Worm (Caenorhabditis elegans): ENCODE measurements around the gene str-9.

The str-9 gene

DNA sequence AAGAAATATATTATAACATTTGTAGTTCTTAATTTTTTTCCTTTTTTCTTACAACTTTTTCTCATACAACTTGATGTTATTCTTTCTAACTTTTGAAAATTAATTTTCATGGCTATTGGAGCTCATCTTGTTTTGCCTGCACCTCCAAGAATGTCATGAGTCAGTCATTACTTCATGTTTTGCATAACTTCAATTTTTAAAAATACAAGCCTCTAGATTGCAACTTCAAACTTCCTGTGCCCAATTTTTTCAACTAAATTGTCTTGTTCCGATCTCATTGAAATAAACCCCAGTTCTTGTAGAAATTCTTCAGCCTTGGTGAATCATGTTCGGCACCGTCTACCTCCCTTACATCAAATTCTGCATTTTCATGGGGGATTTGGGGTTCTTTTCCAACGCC lies at the start of gene str-9:
Gene str-9 (plus strand): TSS at position 301 of the 400 bp plus-strand sequence.
- no peak for TF ChIP-seq nhr-20 (tag; optimal IDR thresholded peaks at IDR 0.05)

DNA sequence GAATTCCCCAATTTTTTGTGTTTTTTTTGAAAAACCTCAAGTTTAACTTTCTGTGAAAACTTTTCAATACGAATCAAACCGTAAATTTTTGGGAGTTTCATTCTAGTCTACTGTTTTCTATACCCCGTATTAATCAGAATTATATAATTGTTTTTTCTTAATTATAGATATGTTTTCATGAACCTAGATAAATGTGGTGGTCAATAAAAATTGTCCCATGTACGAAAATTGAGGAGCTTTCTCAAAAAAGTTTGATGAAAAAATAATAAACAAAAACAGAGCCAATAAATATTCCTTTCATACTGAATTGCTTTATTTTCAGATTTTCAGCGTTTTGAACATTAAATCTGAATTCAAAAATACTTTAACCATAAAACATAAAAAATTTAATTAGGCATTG lies 48.1 kb upstream of the str-9 start, which contains the start of gene Y6E2A.1:
Gene Y6E2A.1 (minus strand): TSS at position 101 of the 400 bp plus-strand sequence.
- TF ChIP-seq ces-1 (GFP tag; optimal IDR thresholded peaks at IDR 0.05) = no peak
- no peak for TF ChIP-seq C34B4.2 (tag; optimal IDR thresholded peaks at IDR 0.05)
- no peak for TF ChIP-seq lin-14 (GFP tag; optimal IDR thresholded peaks at IDR 0.05)
- no peak for TF ChIP-seq skn-1 (tag; optimal IDR thresholded peaks at IDR 0.05)
- TF ChIP-seq efl-3 (GFP tag; optimal IDR thresholded peaks at IDR 0.05) = no peak
- no peak for TF ChIP-seq snu-23 (GFP tag; optimal IDR thresholded peaks at IDR 0.05)
- TF ChIP-seq swsn-7 (tag; optimal IDR thresholded peaks at IDR 0.05) = no peak
- TF ChIP-seq nhr-77 (tag; optimal IDR thresholded peaks at IDR 0.05) = no peak
- no peak for TF ChIP-seq fkh-4 (tag; optimal IDR thresholded peaks at IDR 0.05; ENCODE audit: borderline replicate concordance)
- no peak for TF ChIP-seq egl-13 (tag; optimal IDR thresholded peaks at IDR 0.05)

DNA sequence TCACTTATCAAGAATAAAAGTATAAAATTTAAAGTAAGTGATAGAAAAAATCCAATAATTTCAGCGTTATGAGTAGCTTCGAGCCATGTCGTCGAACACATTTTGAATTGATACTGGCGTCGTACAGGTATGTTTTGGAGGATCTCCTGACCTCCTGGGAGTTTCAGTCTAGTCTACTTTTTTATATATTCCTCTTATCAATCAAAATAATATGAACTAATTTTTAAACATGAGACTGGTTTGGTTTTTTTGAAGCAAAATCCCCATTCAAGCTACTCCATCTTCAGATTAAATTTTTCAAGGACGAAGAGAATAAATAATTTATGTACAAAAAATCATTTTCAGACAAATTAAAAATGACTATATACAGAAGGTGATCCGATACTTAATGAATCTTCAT lies 46.7 kb upstream of the str-9 start, which contains the start of gene str-101:
Gene str-101 (minus strand): TSS at position 101 of the 400 bp plus-strand sequence.
- TF ChIP-seq lir-3 (tag; optimal IDR thresholded peaks at IDR 0.05; ENCODE audit: poor library complexity) (no peak), ets-5 (GFP tag; IDR thresholded peaks at IDR 0.05) (no peak), dpl-1 (GFP tag; optimal IDR thresholded peaks at IDR 0.05) (no peak), nhr-85 (tag) (no peak), zip-4 (GFP tag; optimal IDR thresholded peaks at IDR 0.05) (no peak), efl-3 (GFP tag; optimal IDR thresholded peaks at IDR 0.05) (no peak), jun-1 (tag; optimal IDR thresholded peaks at IDR 0.05) (no peak), nhr-12 (tag; optimal IDR thresholded peaks at IDR 0.05) (no peak), hlh-4 (tag; optimal IDR thresholded peaks at IDR 0.05) (no peak), nhr-90 (tag; optimal IDR thresholded peaks at IDR 0.05; ENCODE audit: poor library complexity) (no peak), sox-4 (tag; optimal IDR thresholded peaks at IDR 0.05) (no peak), nhr-47 (tag; optimal IDR thresholded peaks at IDR 0.05) (no peak), mef-2 (tag; optimal IDR thresholded peaks at IDR 0.05) (no peak), hpl-2 (GFP tag; optimal IDR thresholded peaks at IDR 0.05) (no peak), xbp-1 (tag; optimal IDR thresholded peaks at IDR 0.05) (no peak), irx-1 (tag; optimal IDR thresholded peaks at IDR 0.05) (no peak), unc-30 (tag; optimal IDR thresholded peaks at IDR 0.05) (no peak), ceh-8 (GFP tag; optimal IDR thresholded peaks at IDR 0.05) (no peak)

DNA sequence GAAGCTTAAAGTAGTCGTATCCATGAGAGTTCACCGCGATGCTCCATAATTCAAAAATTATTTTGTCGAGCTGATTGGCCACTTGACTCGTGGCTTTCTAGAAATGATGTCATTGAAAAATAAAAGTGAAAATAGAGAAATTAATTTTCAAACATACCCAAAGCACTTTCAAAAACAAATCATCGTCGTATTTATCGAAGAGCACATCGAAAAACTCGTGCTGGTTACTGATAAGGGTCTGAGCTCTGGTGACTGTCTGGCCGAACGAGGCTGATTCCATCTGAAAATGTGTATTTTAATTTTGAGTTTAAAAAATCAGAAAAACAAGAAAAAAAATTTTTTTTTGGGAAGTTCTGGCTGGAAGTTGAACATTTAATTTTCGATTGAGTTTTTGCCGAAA lies 46.2 kb upstream of the str-9 start:
- TF ChIP-seq lir-3 (tag; optimal IDR thresholded peaks at IDR 0.05; ENCODE audit: poor library complexity) (no peak), zip-4 (GFP tag; optimal IDR thresholded peaks at IDR 0.05) (no peak), efl-3 (GFP tag; optimal IDR thresholded peaks at IDR 0.05) (no peak), ztf-4 (tag; optimal IDR thresholded peaks at IDR 0.05) (no peak), nhr-237 (tag; optimal IDR thresholded peaks at IDR 0.05) (no peak), mef-2 (tag; optimal IDR thresholded peaks at IDR 0.05) (no peak), snu-23 (GFP tag; optimal IDR thresholded peaks at IDR 0.05) (no peak), elt-2 (tag; optimal IDR thresholded peaks at IDR 0.05) (peak; percentile 50)

DNA sequence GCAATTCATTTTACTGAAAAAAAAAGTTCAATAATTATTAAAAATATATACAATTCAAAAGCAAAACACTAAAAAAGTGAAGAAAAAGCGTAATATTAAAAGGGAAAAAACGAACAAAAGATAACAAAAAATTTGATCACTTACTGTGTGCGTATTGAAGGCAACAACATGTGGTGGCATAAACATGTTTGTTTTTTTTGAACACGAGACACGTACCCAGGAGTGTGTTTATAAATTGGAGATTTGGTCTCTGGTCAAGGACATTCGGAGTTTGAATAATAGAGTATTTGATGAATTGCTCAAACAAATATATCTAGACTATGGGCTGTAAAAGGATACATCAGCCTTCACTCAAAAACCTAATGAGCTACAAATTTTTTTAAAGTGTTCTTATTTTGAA lies 42.9 kb upstream of the str-9 start:
- TF ChIP-seq elt-2 (tag; optimal IDR thresholded peaks at IDR 0.05) (no peak), hlh-4 (tag; optimal IDR thresholded peaks at IDR 0.05) (no peak), aly-2 (tag; optimal IDR thresholded peaks at IDR 0.05) (no peak), C16A3.4 (tag; optimal IDR thresholded peaks at IDR 0.05) (no peak), mdl-1 (tag; optimal IDR thresholded peaks at IDR 0.05) (no peak), nhr-71 (tag; optimal IDR thresholded peaks at IDR 0.05) (no peak), irx-1 (tag; optimal IDR thresholded peaks at IDR 0.05) (no peak), grh-1 (GFP tag; IDR thresholded peaks at IDR 0.05) (no peak), snu-23 (GFP tag; optimal IDR thresholded peaks at IDR 0.05) (no peak), lin-13 (GFP tag; optimal IDR thresholded peaks at IDR 0.05) (no peak), nhr-11 (tag; optimal IDR thresholded peaks at IDR 0.05) (no peak), fkh-10 (GFP tag; optimal IDR thresholded peaks at IDR 0.05) (no peak)

Measured in whole organism, L1 larva.